Worm (Caenorhabditis elegans): ENCODE data around the gene T24C2.3.

Gene T24C2.3

ce11 chrX:14500422-14501058 lies 42.8 kb upstream of the T24C2.3 start (continued):
- no peak for TF ChIP-seq zfp-2 (tag; optimal IDR thresholded peaks at IDR 0.05)
- peak; percentile 79 for TF ChIP-seq nhr-77 (tag; optimal IDR thresholded peaks at IDR 0.05)
- TF ChIP-seq lim-7 (GFP tag; IDR thresholded peaks at IDR 0.05): no peak
- TF ChIP-seq arid-1 (GFP tag; conservative IDR thresholded peaks at IDR 0.05): no peak
- no peak for TF ChIP-seq Y48G9A.11 (GFP tag; IDR thresholded peaks at IDR 0.05)
- TF ChIP-seq F37D6.2 (tag; optimal IDR thresholded peaks at IDR 0.05): no peak
- TF ChIP-seq madf-5 (GFP tag; IDR thresholded peaks at IDR 0.05): no peak
- peak; percentile 86 for TF ChIP-seq lin-1 (GFP tag; IDR thresholded peaks at IDR 0.05)
- TF ChIP-seq mdl-1 (tag; optimal IDR thresholded peaks at IDR 0.05): peak in 1 of 2 experiments; percentile 62
- peak; percentile 95 for TF ChIP-seq dve-1 (tag; optimal IDR thresholded peaks at IDR 0.05; ENCODE audit: insufficient read depth)
- no peak for TF ChIP-seq D1046.2 (GFP tag; IDR thresholded peaks at IDR 0.05)
- no peak for TF ChIP-seq ztf-11 (tag; optimal IDR thresholded peaks at IDR 0.05)
- no peak for TF ChIP-seq tag-97 (GFP tag; IDR thresholded peaks at IDR 0.05)
- TF ChIP-seq R02D3.7 (tag; optimal IDR thresholded peaks at IDR 0.05): no peak
- no peak for TF ChIP-seq nhr-111 (GFP tag; optimal IDR thresholded peaks at IDR 0.05)
- TF ChIP-seq spr-1 (tag; optimal IDR thresholded peaks at IDR 0.05): no peak
- TF ChIP-seq php-3 (GFP tag; IDR thresholded peaks at IDR 0.05): peak; percentile 99
- no peak for TF ChIP-seq zip-11 (GFP tag; IDR thresholded peaks at IDR 0.05)
- peak; percentile 65 for TF ChIP-seq nhr-28 (tag; optimal IDR thresholded peaks at IDR 0.05)
- no peak for TF ChIP-seq nhr-41 (GFP tag; IDR thresholded peaks at IDR 0.05)
- no peak for TF ChIP-seq F10B5.3 (tag; optimal IDR thresholded peaks at IDR 0.05)

DNA sequence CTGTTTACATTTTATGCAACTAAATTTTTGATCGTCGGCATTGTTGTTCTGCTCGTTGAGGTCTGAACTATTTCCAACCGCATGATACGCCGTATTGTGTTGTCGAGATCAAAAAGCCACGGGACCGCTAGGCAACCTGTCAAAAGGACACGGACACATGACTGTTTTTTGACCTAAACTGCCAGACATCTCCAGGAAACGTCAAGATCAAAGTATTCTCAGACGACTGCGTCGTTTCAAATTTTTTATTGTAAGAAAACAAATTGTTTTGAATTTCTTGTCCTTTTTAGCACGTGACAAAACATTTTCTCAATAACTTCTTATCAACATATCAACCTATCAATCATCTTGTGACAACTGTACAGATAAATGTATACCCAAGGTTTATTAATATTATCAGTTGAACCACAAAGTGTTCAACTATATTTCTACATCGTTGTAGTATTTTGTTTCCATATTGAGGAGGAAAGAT lies 41.2 kb upstream of the T24C2.3 start:
- TF ChIP-seq snpc-4 (tag; optimal IDR thresholded peaks at IDR 0.05) (no peak), rbr-2 (tag; optimal IDR thresholded peaks at IDR 0.05) (no peak), nhr-48 (tag; optimal IDR thresholded peaks at IDR 0.05) (peak; percentile 92), hlh-11 (tag; optimal IDR thresholded peaks at IDR 0.05) (peak; percentile 95), nhr-25 (tag; optimal IDR thresholded peaks at IDR 0.05; ENCODE audit: borderline replicate concordance, insufficient read depth) (peak; percentile 1), lin-38 (GFP tag; IDR thresholded peaks at IDR 0.05) (peak; percentile 47; the same call in 1 of the 2 replicates), ceh-82 (tag; optimal IDR thresholded peaks at IDR 0.05) (no peak), Y5F2A.4 (GFP tag; optimal IDR thresholded peaks at IDR 0.05) (no peak), ztf-7 (tag; optimal IDR thresholded peaks at IDR 0.05) (no peak), nhr-28 (tag; optimal IDR thresholded peaks at IDR 0.05) (peak; percentile 92), saeg-2 (GFP tag; IDR thresholded peaks at IDR 0.05) (peak; percentile 84; the same call in 1 of the 2 replicates), aly-2 (tag; optimal IDR thresholded peaks at IDR 0.05) (no peak), dmd-9 (GFP tag; IDR thresholded peaks at IDR 0.05) (no peak), ces-1 (GFP tag; optimal IDR thresholded peaks at IDR 0.05) (no peak), dmd-6 (GFP tag; IDR thresholded peaks at IDR 0.05) (peak; percentile 94), hif-1 (tag; optimal IDR thresholded peaks at IDR 0.05) (peak in 1 of 2 experiments; percentile 71), ceh-62 (tag; optimal IDR thresholded peaks at IDR 0.05) (no peak), ZK546.5 (tag; optimal IDR thresholded peaks at IDR 0.05) (no peak), nhr-11 (tag; optimal IDR thresholded peaks at IDR 0.05) (no peak), lin-1 (GFP tag; IDR thresholded peaks at IDR 0.05) (peak; percentile 82), nhr-77 (tag; optimal IDR thresholded peaks at IDR 0.05) (peak; percentile 76), unc-130 (GFP tag; optimal IDR thresholded peaks at IDR 0.05) (no peak), hlh-30 (tag; optimal IDR thresholded peaks at IDR 0.05; ENCODE audit: insufficient read depth) (peak; percentile 92), Y105C5A.15 (GFP tag; IDR thresholded peaks at IDR 0.05) (no peak), Y75B8A.6 (GFP tag; IDR thresholded peaks at IDR 0.05) (no peak), pqm-1 (tag; optimal IDR thresholded peaks at IDR 0.05) (peak; percentile 76), dve-1 (tag; optimal IDR thresholded peaks at IDR 0.05; ENCODE audit: insufficient read depth) (peak; percentile 97), set-16 (GFP tag; IDR thresholded peaks at IDR 0.05) (no peak), tra-1 (GFP tag; IDR thresholded peaks at IDR 0.05) (peak; percentile 71; the same call in 1 of the 2 replicates), nhr-102 (tag; optimal IDR thresholded peaks at IDR 0.05) (peak; percentile 94), Y48G9A.11 (GFP tag; IDR thresholded peaks at IDR 0.05) (no peak), zfp-3 (GFP tag; conservative IDR thresholded peaks at IDR 0.05) (peak; percentile 14; the same call in 1 of the 2 replicates)

Measured in whole organism, L4 larva.